Fruit fly (Drosophila melanogaster): ENCODE measurements around the gene CG32432.

dm6 chr3L:20827962-20828361 is 57.0 kb downstream of the CG32432 start:
- no peak for TF ChIP-seq gl (tag; optimal IDR thresholded peaks at IDR 0.05)
- TF ChIP-seq Pif1A (GFP tag; optimal IDR thresholded peaks at IDR 0.05) = no peak
- no peak for TF ChIP-seq EcR (GFP tag; optimal IDR thresholded peaks at IDR 0.05)
- TF ChIP-seq CG9948 (tag; optimal IDR thresholded peaks at IDR 0.05) = no peak
- no peak for TF ChIP-seq CG15710 (tag; optimal IDR thresholded peaks at IDR 0.05)
- TF ChIP-seq CG8301 (tag; optimal IDR thresholded peaks at IDR 0.05) = no peak

Data from whole organism, pupa.